Worm (Caenorhabditis elegans): Measurements from ENCODE around the gene sre-51.

- TF ChIP-seq ama-1 (optimal IDR thresholded peaks at IDR 0.05) (no peak), sea-1 (GFP tag; conservative IDR thresholded peaks at IDR 0.05) (no peak)
Measured at ce11 chrII:12344787-12345186, 33.1 kb downstream of the sre-51 start, which contains the start of gene C44C11.6.

All from whole organism, early embryonic.